Worm (Caenorhabditis elegans) whole organism, mixed stage, embryonic: ENCODE results near the gene ZK622.4.

Experiments used
- bed-3 ChIP-seq: fragments of 200-800 bp; sonication (Bioruptor generic); optimal IDR thresholded peaks from 3 replicates; lab custom pipeline; 2018; ENCODE audit warnings: mild to moderate bottlenecking, missing genetic modification characterization, moderate library complexity, missing compliant biosample characterization
- ceh-43 ChIP-seq: fragments of 200-800 bp; sonication (Bioruptor generic); optimal IDR thresholded peaks from 2 replicates; lab custom pipeline; 2018; ENCODE audit warnings: mild to moderate bottlenecking, missing genetic modification characterization, moderate library complexity, missing compliant biosample characterization
- elt-1 ChIP-seq: sonication (generic microtip); optimal IDR thresholded peaks from 2 replicates; lab custom pipeline; 2017; ENCODE audit warnings: missing genetic modification characterization, mild to moderate bottlenecking, missing compliant biosample characterization, antibody characterized with exemption, moderate library complexity, borderline replicate concordance; ENCODE audit not compliant: insufficient read depth
- snpc-4 ChIP-seq: fragments of 150-350 bp; optimal IDR thresholded peaks from 2 replicates; lab custom pipeline; 2014; ENCODE audit warnings: missing biosample characterization, missing genetic modification characterization
- unc-62 ChIP-seq: fragments of 150-350 bp; optimal IDR thresholded peaks from 2 replicates; lab custom pipeline; 2014; ENCODE audit warnings: missing biosample characterization, missing genetic modification reagents, missing genetic modification characterization
- ztf-11 ChIP-seq: fragments of 150-350 bp; optimal IDR thresholded peaks from 2 replicates; lab custom pipeline; 2014; ENCODE audit warnings: missing biosample characterization, missing genetic modification characterization

- TF ChIP-seq unc-62 (GFP tag; lab: Kevin White, UChicago) (peak; percentile 57), ztf-11 (tag; lab: Kevin White, UChicago) (no peak), snpc-4 (no peak), bed-3 (GFP tag; lab: Kevin White, UChicago) (no peak), elt-1 (tag; lab: Kevin White, UChicago) (no peak), ceh-43 (no peak)
These were observed 33.6 kb downstream of the ZK622.4 start for ce11 chrII:5326024-5326627.
